Worm (Caenorhabditis elegans) whole organism, L4 larva: Measurements from ENCODE around the gene npr-22.
A peak's percentile ranks its signal among the peaks of the same experiment; 100 is the strongest.

Experiments used
- F10B5.3 ChIP-seq: sonication (generic microtip); optimal IDR thresholded peaks from 2 replicates; lab custom pipeline; 2016; ENCODE audit warnings: mild to moderate bottlenecking, missing genetic modification characterization, missing compliant biosample characterization
- F26F4.8 ChIP-seq: fragments of 200-800 bp; sonication (Bioruptor generic); conservative IDR thresholded peaks from 2 replicates; pipeline ENCODE4 v1.3.6; 2022; ENCODE audit warnings: missing genetic modification characterization, missing compliant biosample characterization
- F37D6.2 ChIP-seq: sonication (generic microtip); optimal IDR thresholded peaks from 2 replicates; lab custom pipeline; 2016; ENCODE audit warnings: mild to moderate bottlenecking, missing genetic modification characterization, missing compliant biosample characterization
- F49E8.2 ChIP-seq: sonication (generic microtip); optimal IDR thresholded peaks from 2 replicates; lab custom pipeline; 2016; ENCODE audit warnings: missing compliant biosample characterization, mild to moderate bottlenecking, missing genetic modification characterization, borderline replicate concordance
- ZK337.2 ChIP-seq: fragments of 200-800 bp; sonication (Bioruptor generic); IDR thresholded peaks from 2 replicates; pipeline ENCODE4 v1.3.6; 2022; ENCODE audit warnings: missing genetic modification reagents, missing genetic modification characterization, missing compliant biosample characterization
- ZK546.5 ChIP-seq, 2 experiments: sonication (generic microtip); optimal IDR thresholded peaks; 2 replicates each; lab custom pipeline; 2017; ENCODE audit warnings: missing biosample characterization in 2 of 2, missing genetic modification characterization in 2 of 2
- aly-2 ChIP-seq: sonication (generic microtip); optimal IDR thresholded peaks from 2 replicates; lab custom pipeline; 2018; ENCODE audit warnings: missing biosample characterization, missing genetic modification characterization
- ama-1 ChIP-seq: fragments of 150-350 bp; optimal IDR thresholded peaks from 2 replicates; lab custom pipeline; 2014; ENCODE audit warnings: inconsistent platforms, mixed read lengths
- arid-1 ChIP-seq: fragments of 200-800 bp; sonication (Bioruptor generic); conservative IDR thresholded peaks from 2 replicates; pipeline ENCODE4 v1.3.6; 2022; ENCODE audit warnings: missing genetic modification reagents, missing genetic modification characterization, missing compliant biosample characterization
- ceh-28 ChIP-seq: fragments of 150-350 bp; optimal IDR thresholded peaks from 2 replicates; lab custom pipeline; 2014; ENCODE audit warnings: missing biosample characterization, missing genetic modification reagents, missing genetic modification characterization
- ceh-62 ChIP-seq: sonication (generic microtip); optimal IDR thresholded peaks from 2 replicates; lab custom pipeline; 2017; ENCODE audit warnings: missing biosample characterization, missing genetic modification characterization
- ctbp-1 ChIP-seq: fragments of 200-800 bp; sonication (Bioruptor generic); IDR thresholded peaks from 2 replicates; pipeline ENCODE4 v1.3.6; 2022; ENCODE audit warnings: missing genetic modification reagents, missing genetic modification characterization, missing compliant biosample characterization
- daf-16 ChIP-seq, 3 experiments: sonication (generic microtip); optimal IDR thresholded peaks; 2 replicates each; lab custom pipeline; 2016 to 2017; ENCODE audit warnings: missing genetic modification characterization in 3 of 3, missing genetic modification reagents in 3 of 3, mild to moderate bottlenecking in 2 of 3, missing compliant biosample characterization in 2 of 3, missing biosample characterization in 1 of 3, moderate library complexity in 1 of 3
- daf-19 ChIP-seq: fragments of 200-800 bp; sonication (Bioruptor generic); conservative IDR thresholded peaks from 2 replicates; pipeline ENCODE4 v1.3.6; 2022; ENCODE audit warnings: missing genetic modification characterization, missing compliant biosample characterization
- dmd-6 ChIP-seq: fragments of 200-800 bp; sonication (Bioruptor generic); IDR thresholded peaks from 2 replicates; pipeline ENCODE4 v1.3.6; 2022; ENCODE audit warnings: missing genetic modification reagents, missing genetic modification characterization, missing compliant biosample characterization
- dpl-1 ChIP-seq: fragments of 150-350 bp; optimal IDR thresholded peaks from 2 replicates; lab custom pipeline; 2014; ENCODE audit warnings: missing biosample characterization, missing genetic modification reagents, missing genetic modification characterization
- duxl-1 ChIP-seq: sonication (generic microtip); optimal IDR thresholded peaks from 2 replicates; lab custom pipeline; 2016; ENCODE audit warnings: mild to moderate bottlenecking, missing genetic modification characterization, moderate library complexity, missing compliant biosample characterization; ENCODE audit not compliant: poor library complexity
- dve-1 ChIP-seq: sonication (generic microtip); optimal IDR thresholded peaks from 2 replicates; lab custom pipeline; 2017; ENCODE audit warnings: antibody characterized with exemption, mild to moderate bottlenecking, missing genetic modification characterization, missing compliant biosample characterization; ENCODE audit not compliant: insufficient read depth
- egl-27 ChIP-seq: sonication (generic microtip); optimal IDR thresholded peaks from 3 replicates; lab custom pipeline; 2017; ENCODE audit warnings: missing biosample characterization, missing genetic modification reagents, missing genetic modification characterization
- egl-43 ChIP-seq: fragments of 200-800 bp; sonication (Bioruptor generic); IDR thresholded peaks from 2 replicates; pipeline ENCODE4 v1.3.6; 2022; ENCODE audit warnings: missing genetic modification reagents, missing genetic modification characterization, missing compliant biosample characterization
- hlh-11 ChIP-seq: fragments of 200-800 bp; sonication (Bioruptor generic); optimal IDR thresholded peaks from 2 replicates; lab custom pipeline; 2018; ENCODE audit warnings: mild to moderate bottlenecking, missing genetic modification characterization, missing compliant biosample characterization
- hmg-1.1 ChIP-seq: fragments of 200-800 bp; sonication (Bioruptor generic); IDR thresholded peaks from 2 replicates; pipeline ENCODE4 v1.3.6; 2022; ENCODE audit warnings: missing genetic modification reagents, missing genetic modification characterization, missing compliant biosample characterization
- jun-1 ChIP-seq: fragments of 150-350 bp; optimal IDR thresholded peaks from 2 replicates; lab custom pipeline; 2014; ENCODE audit warnings: missing biosample characterization, missing genetic modification reagents, missing genetic modification characterization
- lim-7 ChIP-seq: fragments of 200-800 bp; sonication (Bioruptor generic); IDR thresholded peaks from 2 replicates; pipeline ENCODE4 v1.3.6; 2022; ENCODE audit warnings: missing genetic modification characterization, missing compliant biosample characterization
- lin-1 ChIP-seq: fragments of 200-800 bp; sonication (Bioruptor generic); IDR thresholded peaks from 2 replicates; pipeline ENCODE4 v1.3.6; 2022; ENCODE audit warnings: missing genetic modification reagents, missing genetic modification characterization, missing compliant biosample characterization
- lin-15B ChIP-seq: fragments of 150-350 bp; sonication (generic microtip); optimal IDR thresholded peaks from 3 replicates; lab custom pipeline; 2014; ENCODE audit warnings: missing biosample characterization, missing genetic modification characterization
- lin-29 ChIP-seq: fragments of 200-800 bp; sonication (Bioruptor generic); IDR thresholded peaks from 2 replicates; pipeline ENCODE4 v1.3.6; 2022; ENCODE audit warnings: missing genetic modification reagents, missing genetic modification characterization, missing compliant biosample characterization
- lin-38 ChIP-seq: fragments of 200-800 bp; sonication (Bioruptor generic); IDR thresholded peaks from 2 replicates; pipeline ENCODE4 v1.3.6; 2022; ENCODE audit warnings: missing genetic modification reagents, missing genetic modification characterization, missing compliant biosample characterization
- lir-3 ChIP-seq: sonication (generic microtip); optimal IDR thresholded peaks from 2 replicates; lab custom pipeline; 2016; ENCODE audit warnings: mild to moderate bottlenecking, missing genetic modification characterization, missing compliant biosample characterization
- madf-9 ChIP-seq: fragments of 200-800 bp; sonication (Bioruptor generic); conservative IDR thresholded peaks from 2 replicates; pipeline ENCODE4 v1.3.6; 2022; ENCODE audit warnings: missing genetic modification reagents, missing genetic modification characterization, missing compliant biosample characterization
- mdt-29 ChIP-seq: fragments of 200-800 bp; sonication (Bioruptor generic); IDR thresholded peaks from 2 replicates; pipeline ENCODE4 v1.3.6; 2022; ENCODE audit warnings: missing genetic modification reagents, missing genetic modification characterization, missing compliant biosample characterization
- mxl-2 ChIP-seq: fragments of 200-800 bp; sonication (Bioruptor generic); conservative IDR thresholded peaks from 2 replicates; pipeline ENCODE4 v1.3.6; 2022; ENCODE audit warnings: missing genetic modification reagents, missing genetic modification characterization, missing compliant biosample characterization
- nhr-111 ChIP-seq: fragments of 200-800 bp; sonication (Bioruptor generic); optimal IDR thresholded peaks from 2 replicates; lab custom pipeline; 2018; ENCODE audit warnings: mild to moderate bottlenecking, missing genetic modification characterization, missing compliant biosample characterization
- nhr-25 ChIP-seq: sonication (generic microtip); optimal IDR thresholded peaks from 2 replicates; lab custom pipeline; 2017; ENCODE audit warnings: missing genetic modification characterization, mild to moderate bottlenecking, missing compliant biosample characterization, antibody characterized with exemption, moderate library complexity, borderline replicate concordance; ENCODE audit not compliant: insufficient read depth
- nhr-41 ChIP-seq: fragments of 200-800 bp; sonication (Bioruptor generic); IDR thresholded peaks from 2 replicates; pipeline ENCODE4 v1.3.6; 2022; ENCODE audit warnings: missing genetic modification reagents, missing genetic modification characterization, missing compliant biosample characterization
- nhr-42 ChIP-seq: fragments of 200-800 bp; sonication (Bioruptor generic); IDR thresholded peaks from 2 replicates; pipeline ENCODE4 v1.3.6; 2022; ENCODE audit warnings: missing genetic modification characterization, missing compliant biosample characterization
- nhr-6 ChIP-seq: fragments of 150-350 bp; optimal IDR thresholded peaks from 2 replicates; lab custom pipeline; 2014; ENCODE audit warnings: missing biosample characterization, missing genetic modification characterization
- pha-4 ChIP-seq, 2 experiments: fragments of 150-350 bp in 1 of 2; fragments of 200-800 bp in 1 of 2; sonication (Bioruptor generic) in 1 of 2; IDR thresholded peaks in 1 of 2; optimal IDR thresholded peaks in 1 of 2; 2 replicates each; pipeline versions ENCODE4 v1.3.6 to Lab custom; 2014 to 2022; ENCODE audit warnings: missing genetic modification characterization in 2 of 2, missing genetic modification reagents in 2 of 2, missing biosample characterization in 1 of 2, missing compliant biosample characterization in 1 of 2
- php-3 ChIP-seq: fragments of 200-800 bp; sonication (Bioruptor generic); IDR thresholded peaks from 2 replicates; pipeline ENCODE4 v1.3.6; 2022; ENCODE audit warnings: missing genetic modification reagents, missing genetic modification characterization, missing compliant biosample characterization
- saeg-2 ChIP-seq: fragments of 200-800 bp; sonication (Bioruptor generic); IDR thresholded peaks from 2 replicates; pipeline ENCODE4 v1.3.6; 2022; ENCODE audit warnings: missing genetic modification reagents, missing genetic modification characterization, missing compliant biosample characterization
- sdz-12 ChIP-seq: fragments of 200-800 bp; sonication (Bioruptor generic); optimal IDR thresholded peaks from 2 replicates; lab custom pipeline; 2018; ENCODE audit warnings: mild to moderate bottlenecking, missing genetic modification characterization, missing compliant biosample characterization
- set-16 ChIP-seq: fragments of 200-800 bp; sonication (Bioruptor generic); IDR thresholded peaks from 2 replicates; pipeline ENCODE4 v1.3.6; 2022; ENCODE audit warnings: missing genetic modification reagents, missing genetic modification characterization, missing compliant biosample characterization
- snpc-4 ChIP-seq: fragments of 150-350 bp; optimal IDR thresholded peaks from 2 replicates; lab custom pipeline; 2014; ENCODE audit warnings: missing biosample characterization, missing genetic modification characterization
- spr-3 ChIP-seq: fragments of 200-800 bp; sonication (Bioruptor generic); optimal IDR thresholded peaks from 2 replicates; lab custom pipeline; 2018; ENCODE audit warnings: mild to moderate bottlenecking, missing genetic modification characterization, missing compliant biosample characterization
- unc-62 ChIP-seq, 3 experiments: fragments of 150-350 bp in 1 of 3; sonication (generic microtip); optimal IDR thresholded peaks in 2 of 3; peaks in 1 of 3; 1 replicate in 1 of 3; 2 replicates in 2 of 3; lab custom pipeline; 2014 to 2017; ENCODE audit warnings: missing biosample characterization in 3 of 3, missing genetic modification characterization in 3 of 3, missing genetic modification reagents in 3 of 3, missing genotype in 1 of 3
- vab-7 ChIP-seq: fragments of 200-800 bp; sonication (Bioruptor generic); IDR thresholded peaks from 2 replicates; pipeline ENCODE4 v1.3.6; 2022; ENCODE audit warnings: missing genetic modification reagents, missing genetic modification characterization, missing compliant biosample characterization
- zfp-2 ChIP-seq: sonication (generic microtip); optimal IDR thresholded peaks from 2 replicates; lab custom pipeline; 2016; ENCODE audit warnings: mild to moderate bottlenecking, missing genetic modification characterization, missing compliant biosample characterization
- zfp-3 ChIP-seq: fragments of 200-800 bp; sonication (Bioruptor generic); conservative IDR thresholded peaks from 2 replicates; pipeline ENCODE4 v1.3.6; 2022; ENCODE audit warnings: missing genetic modification reagents, missing genetic modification characterization, missing compliant biosample characterization
- zip-11 ChIP-seq: fragments of 200-800 bp; sonication (Bioruptor generic); IDR thresholded peaks from 2 replicates; pipeline ENCODE4 v1.3.6; 2022; ENCODE audit warnings: missing genetic modification characterization, missing compliant biosample characterization

The npr-22 gene

ce11 chrIV:8587057-8587456, 27.8 kb downstream of the npr-22 start (continued):
- TF ChIP-seq unc-62 (GFP tag; optimal IDR thresholded peaks at IDR 0.05 in 1 of 2; lab: Kevin White, UChicago) = peak in 1 of 2 experiments; percentile 84
- TF ChIP-seq unc-62 (tag; optimal IDR thresholded peaks at IDR 0.05; lab: Kevin White, UChicago) = peak; percentile 48
- peak; percentile 71 for TF ChIP-seq hlh-11
- TF ChIP-seq dve-1 (tag; lab: Kevin White, UChicago) = peak; percentile 33
- no peak for TF ChIP-seq F10B5.3 (tag; lab: Kevin White, UChicago)
- peak; percentile 9 for TF ChIP-seq nhr-25 (tag; lab: Kevin White, UChicago)
- TF ChIP-seq ama-1 (lab: Kevin White, UChicago) = no peak
- no peak for TF ChIP-seq sdz-12 (GFP tag; lab: Kevin White, UChicago)
- TF ChIP-seq lin-1 = no peak
- no peak for TF ChIP-seq set-16 (GFP tag; lab: Robert Waterston, UW)
- TF ChIP-seq hmg-1.1 (GFP tag; lab: Robert Waterston, UW) = no peak; the same call in 1 of the 2 replicates
- TF ChIP-seq nhr-42 = no peak
- TF ChIP-seq F37D6.2 (tag; lab: Kevin White, UChicago) = no peak
- peak in 1 of 2 experiments; percentile 20 for TF ChIP-seq daf-16 (GFP tag; optimal IDR thresholded peaks at IDR 0.05; lab: Kevin White, UChicago)
- peak; percentile 10 for TF ChIP-seq daf-16 (tag; optimal IDR thresholded peaks at IDR 0.05; lab: Kevin White, UChicago)
- 0 out of 2 replicates have a peak, but pooled peaks have one; percentile 12 for TF ChIP-seq php-3 (GFP tag; lab: Robert Waterston, UW)
- TF ChIP-seq arid-1 (GFP tag; lab: Robert Waterston, UW) = no peak
- TF ChIP-seq dpl-1 (GFP tag; lab: Kevin White, UChicago) = peak; percentile 54
- TF ChIP-seq lin-15B (tag; lab: Kevin White, UChicago) = no peak
- TF ChIP-seq nhr-111 = no peak
- no peak for TF ChIP-seq jun-1 (tag; lab: Kevin White, UChicago)
- no peak for TF ChIP-seq saeg-2 (GFP tag; lab: Robert Waterston, UW)
- no peak for TF ChIP-seq F26F4.8 (GFP tag; lab: Robert Waterston, UW)
- TF ChIP-seq ZK337.2 (GFP tag; lab: Robert Waterston, UW) = peak; percentile 54; the same call in 1 of the 2 replicates
- no peak for TF ChIP-seq duxl-1 (tag; lab: Kevin White, UChicago)
- TF ChIP-seq mdt-29 (GFP tag; lab: Robert Waterston, UW) = no peak
- TF ChIP-seq nhr-41 (GFP tag; lab: Robert Waterston, UW) = no peak
- TF ChIP-seq dmd-6 (GFP tag; lab: Robert Waterston, UW) = peak; percentile 53
- no peak for TF ChIP-seq ZK546.5 (tag; optimal IDR thresholded peaks at IDR 0.05; lab: Kevin White, UChicago)
- TF ChIP-seq aly-2 (tag; lab: Kevin White, UChicago) = no peak
- TF ChIP-seq lim-7 (GFP tag; lab: Robert Waterston, UW) = no peak
- no peak for TF ChIP-seq mxl-2 (GFP tag; lab: Robert Waterston, UW)
- TF ChIP-seq lin-29 (GFP tag; lab: Robert Waterston, UW) = no peak
- no peak for TF ChIP-seq egl-43 (GFP tag; lab: Robert Waterston, UW)
- no peak for TF ChIP-seq lir-3
- peak; percentile 10 for TF ChIP-seq nhr-6 (tag; lab: Kevin White, UChicago)
- TF ChIP-seq F49E8.2 (tag; lab: Kevin White, UChicago) = no peak
- TF ChIP-seq vab-7 (GFP tag; lab: Robert Waterston, UW) = 0 out of 2 replicates have a peak, but pooled peaks have one; percentile 31
- TF ChIP-seq zip-11 = no peak
- TF ChIP-seq pha-4 (GFP tag; IDR thresholded peaks at IDR 0.05; lab: Robert Waterston, UW) = no peak
- peak; percentile 40 for TF ChIP-seq pha-4 (tag; optimal IDR thresholded peaks at IDR 0.05; lab: Kevin White, UChicago)
- no peak for TF ChIP-seq snpc-4
- TF ChIP-seq zfp-2 (tag; lab: Kevin White, UChicago) = no peak
- TF ChIP-seq ceh-28 (tag; lab: Kevin White, UChicago) = no peak
- TF ChIP-seq lin-38 (GFP tag; lab: Robert Waterston, UW) = no peak
- TF ChIP-seq madf-9 (GFP tag; lab: Robert Waterston, UW) = no peak
- TF ChIP-seq daf-19 (GFP tag; lab: Robert Waterston, UW) = no peak
- TF ChIP-seq ctbp-1 (GFP tag; lab: Robert Waterston, UW) = no peak
- no peak for TF ChIP-seq ceh-62
- no peak for TF ChIP-seq zfp-3 (GFP tag; lab: Robert Waterston, UW)
- no peak for TF ChIP-seq spr-3 (GFP tag; lab: Kevin White, UChicago)
- no peak for TF ChIP-seq egl-27
